Worm (Caenorhabditis elegans): ENCODE results near the gene C16E9.2.

C16E9.2 gene

ce11 chrX:6913989-6914388 is 21.5 kb upstream of the C16E9.2 start, which contains the start of gene nhx-4:
TSS of gene nhx-4 (plus strand) at chrX:6914289.
- TF ChIP-seq nhr-21 (tag; optimal IDR thresholded peaks at IDR 0.05) (no peak), elt-3 (tag; optimal IDR thresholded peaks at IDR 0.05) (no peak), nhr-25 (tag; optimal IDR thresholded peaks at IDR 0.05) (no peak), dmd-4 (tag; optimal IDR thresholded peaks at IDR 0.05) (no peak), lin-13 (GFP tag; optimal IDR thresholded peaks at IDR 0.05) (no peak), ztf-11 (tag; optimal IDR thresholded peaks at IDR 0.05) (no peak), ZK546.5 (tag; optimal IDR thresholded peaks at IDR 0.05) (no peak), unc-55 (GFP tag; optimal IDR thresholded peaks at IDR 0.05) (no peak), ztf-4 (tag; optimal IDR thresholded peaks at IDR 0.05) (no peak), nhr-23 (tag; optimal IDR thresholded peaks at IDR 0.05) (no peak)

- TF ChIP-seq ZK546.5 (tag; optimal IDR thresholded peaks at IDR 0.05) (no peak), R02D3.7 (tag; optimal IDR thresholded peaks at IDR 0.05) (no peak), alr-1 (tag; optimal IDR thresholded peaks at IDR 0.05) (no peak), zag-1 (tag; optimal IDR thresholded peaks at IDR 0.05) (no peak), lsy-2 (tag; optimal IDR thresholded peaks at IDR 0.05) (no peak), skn-1 (tag; optimal IDR thresholded peaks at IDR 0.05) (no peak), sma-9 (GFP tag; optimal IDR thresholded peaks at IDR 0.05) (no peak), sma-9 (tag; optimal IDR thresholded peaks at IDR 0.05) (no peak), ama-1 (optimal IDR thresholded peaks at IDR 0.05) (no peak), Y55F3AM.14 (GFP tag; optimal IDR thresholded peaks at IDR 0.05) (no peak), nhr-129 (tag; optimal IDR thresholded peaks at IDR 0.05) (no peak)
Observed at ce11 chrX:6915279-6915678, 20.3 kb upstream of the C16E9.2 start.

- TF ChIP-seq nhr-6 (tag; optimal IDR thresholded peaks at IDR 0.05) = peak; percentile 15
- peak; percentile 10 for TF ChIP-seq nhr-129 (tag; optimal IDR thresholded peaks at IDR 0.05)
- TF ChIP-seq sma-9 (GFP tag; optimal IDR thresholded peaks at IDR 0.05) = peak; percentile 38
- TF ChIP-seq sma-9 (tag; optimal IDR thresholded peaks at IDR 0.05) = no peak
- TF ChIP-seq skn-1 (tag; optimal IDR thresholded peaks at IDR 0.05) = no peak
Observed at ce11 chrX:6916150-6916549, 19.4 kb upstream of the C16E9.2 start.

ce11 chrX:6920132-6920531 is 15.4 kb upstream of the C16E9.2 start:
- no peak for TF ChIP-seq Y55F3AM.14 (GFP tag; optimal IDR thresholded peaks at IDR 0.05)
- no peak for TF ChIP-seq zag-1 (tag; optimal IDR thresholded peaks at IDR 0.05)
- no peak for TF ChIP-seq snpc-4 (tag; optimal IDR thresholded peaks at IDR 0.05)
- TF ChIP-seq aly-2 (tag; optimal IDR thresholded peaks at IDR 0.05) = no peak
- no peak for TF ChIP-seq ceh-82 (tag; optimal IDR thresholded peaks at IDR 0.05)
- TF ChIP-seq nhr-12 (tag; optimal IDR thresholded peaks at IDR 0.05) = no peak
- no peak for TF ChIP-seq nhr-21 (tag; optimal IDR thresholded peaks at IDR 0.05)
- no peak for TF ChIP-seq ZK546.5 (tag; optimal IDR thresholded peaks at IDR 0.05)
- no peak for TF ChIP-seq fos-1 (tag; optimal IDR thresholded peaks at IDR 0.05)
- no peak for TF ChIP-seq mdl-1 (tag; optimal IDR thresholded peaks at IDR 0.05)
- no peak for TF ChIP-seq unc-55 (GFP tag; optimal IDR thresholded peaks at IDR 0.05)
- TF ChIP-seq blmp-1 (tag; optimal IDR thresholded peaks at IDR 0.05; ENCODE audit: insufficient read depth) = no peak
- no peak for TF ChIP-seq lin-11 (tag; optimal IDR thresholded peaks at IDR 0.05)
- TF ChIP-seq peb-1 (tag; optimal IDR thresholded peaks at IDR 0.05) = no peak
- no peak for TF ChIP-seq ama-1 (optimal IDR thresholded peaks at IDR 0.05)
- no peak for TF ChIP-seq nhr-25 (tag; optimal IDR thresholded peaks at IDR 0.05)
- TF ChIP-seq nhr-23 (tag; optimal IDR thresholded peaks at IDR 0.05) = no peak
- no peak for TF ChIP-seq crh-2 (tag; optimal IDR thresholded peaks at IDR 0.05)
- TF ChIP-seq ceh-16 (tag; optimal IDR thresholded peaks at IDR 0.05) = no peak
- TF ChIP-seq R02D3.7 (tag; optimal IDR thresholded peaks at IDR 0.05) = no peak

- no peak for TF ChIP-seq nhr-21 (tag; optimal IDR thresholded peaks at IDR 0.05)
- no peak for TF ChIP-seq skn-1 (tag; optimal IDR thresholded peaks at IDR 0.05)
- TF ChIP-seq fos-1 (tag; optimal IDR thresholded peaks at IDR 0.05) = peak; percentile 71
- TF ChIP-seq sma-9 (GFP tag; optimal IDR thresholded peaks at IDR 0.05) = peak; percentile 18
- TF ChIP-seq sma-9 (tag; optimal IDR thresholded peaks at IDR 0.05) = no peak
- no peak for TF ChIP-seq unc-39 (tag; optimal IDR thresholded peaks at IDR 0.05)
- peak; percentile 14 for TF ChIP-seq F13H6.1 (tag; optimal IDR thresholded peaks at IDR 0.05)
Observed at ce11 chrX:6924461-6924860, 11.1 kb upstream of the C16E9.2 start, which contains the start of gene otpl-3. TSS of gene otpl-3 (minus strand) at chrX:6924764.
